Worm (Caenorhabditis elegans) whole organism, late embryonic: ENCODE results near the gene plep-1.

Experiments
- C38D4.7 ChIP-seq: fragments of 200-800 bp; sonication (Bioruptor generic); optimal IDR thresholded peaks from 2 replicates; lab custom pipeline; 2018; ENCODE audit warnings: mild to moderate bottlenecking, missing genetic modification characterization, moderate library complexity, missing compliant biosample characterization
- K02D7.2 ChIP-seq: sonication (generic microtip); optimal IDR thresholded peaks from 2 replicates; lab custom pipeline; 2017; ENCODE audit warnings: mild to moderate bottlenecking, missing genetic modification characterization, missing compliant biosample characterization
- K09A11.1 ChIP-seq: sonication (generic microtip); optimal IDR thresholded peaks from 2 replicates; lab custom pipeline; 2017; ENCODE audit warnings: antibody characterized with exemption, mild to moderate bottlenecking, missing genetic modification characterization, missing compliant biosample characterization; ENCODE audit not compliant: insufficient read depth
- Y22D7AL.16 ChIP-seq: sonication (generic microtip); optimal IDR thresholded peaks from 2 replicates; lab custom pipeline; 2016; ENCODE audit warnings: missing genetic modification characterization, missing compliant biosample characterization
- ama-1 ChIP-seq: fragments of 150-350 bp; optimal IDR thresholded peaks from 2 replicates; lab custom pipeline; 2014
- ceh-19 ChIP-seq: fragments of 200-800 bp; sonication (Bioruptor generic); optimal IDR thresholded peaks from 2 replicates; lab custom pipeline; 2018; ENCODE audit warnings: mild to moderate bottlenecking, missing genetic modification characterization, missing compliant biosample characterization
- ceh-2 ChIP-seq: sonication (generic microtip); optimal IDR thresholded peaks from 2 replicates; lab custom pipeline; 2016; ENCODE audit warnings: missing genotype, missing genetic modification characterization, missing compliant biosample characterization
- ceh-24 ChIP-seq: sonication (generic microtip); optimal IDR thresholded peaks from 2 replicates; lab custom pipeline; 2016; ENCODE audit warnings: mild to moderate bottlenecking, missing genetic modification characterization, missing compliant biosample characterization
- ceh-30 ChIP-seq: fragments of 150-350 bp; optimal IDR thresholded peaks from 2 replicates; lab custom pipeline; 2014; ENCODE audit warnings: missing biosample characterization, missing genetic modification characterization
- ceh-31 ChIP-seq: sonication (generic microtip); optimal IDR thresholded peaks from 2 replicates; lab custom pipeline; 2016; ENCODE audit warnings: missing genetic modification characterization, missing compliant biosample characterization
- ceh-45 ChIP-seq: fragments of 200-800 bp; sonication (Bioruptor generic); IDR thresholded peaks from 2 replicates; pipeline ENCODE4 v1.3.6; 2022; ENCODE audit warnings: missing genetic modification reagents, missing genetic modification characterization, missing compliant biosample characterization
- ceh-48 ChIP-seq: sonication (generic microtip); optimal IDR thresholded peaks from 2 replicates; lab custom pipeline; 2016; ENCODE audit warnings: missing genetic modification characterization, inconsistent platforms, missing compliant biosample characterization
- ceh-6 ChIP-seq: fragments of 200-800 bp; sonication (Bioruptor generic); optimal IDR thresholded peaks from 2 replicates; lab custom pipeline; 2018; ENCODE audit warnings: mild to moderate bottlenecking, missing genetic modification characterization, missing compliant biosample characterization
- ceh-9 ChIP-seq: sonication (generic microtip); optimal IDR thresholded peaks from 2 replicates; lab custom pipeline; 2016; ENCODE audit warnings: mild to moderate bottlenecking, missing genetic modification characterization, inconsistent platforms, missing compliant biosample characterization
- che-1 ChIP-seq: sonication (generic microtip); optimal IDR thresholded peaks from 2 replicates; lab custom pipeline; 2016; ENCODE audit warnings: mild to moderate bottlenecking, missing genetic modification characterization, missing compliant biosample characterization
- dmd-4 ChIP-seq: sonication (generic microtip); optimal IDR thresholded peaks from 2 replicates; lab custom pipeline; 2016; ENCODE audit warnings: borderline replicate concordance, missing genetic modification characterization, missing compliant biosample characterization
- dve-1 ChIP-seq: sonication (generic microtip); optimal IDR thresholded peaks from 2 replicates; lab custom pipeline; 2017; ENCODE audit warnings: antibody characterized with exemption, mild to moderate bottlenecking, missing genetic modification characterization, missing compliant biosample characterization
- elt-2 ChIP-seq: sonication (generic microtip); optimal IDR thresholded peaks from 2 replicates; lab custom pipeline; 2016; ENCODE audit warnings: missing genetic modification reagents, missing genetic modification characterization, missing compliant biosample characterization
- ets-4 ChIP-seq: sonication (generic microtip); optimal IDR thresholded peaks from 2 replicates; lab custom pipeline; 2016; ENCODE audit warnings: missing genetic modification characterization, missing compliant biosample characterization
- eyg-1 ChIP-seq: sonication (generic microtip); optimal IDR thresholded peaks from 2 replicates; lab custom pipeline; 2016; ENCODE audit warnings: missing genotype, missing genetic modification characterization, missing compliant biosample characterization
- fax-1 ChIP-seq: sonication (generic microtip); optimal IDR thresholded peaks from 2 replicates; lab custom pipeline; 2016; ENCODE audit warnings: missing genotype, missing genetic modification characterization, missing compliant biosample characterization
- gmeb-2 ChIP-seq: sonication (generic microtip); optimal IDR thresholded peaks from 2 replicates; lab custom pipeline; 2016; ENCODE audit warnings: missing genetic modification characterization, inconsistent platforms, missing compliant biosample characterization
- hlh-15 ChIP-seq: sonication (generic microtip); optimal IDR thresholded peaks from 2 replicates; lab custom pipeline; 2016; ENCODE audit warnings: missing genetic modification characterization, missing compliant biosample characterization
- hlh-30 ChIP-seq: sonication (generic microtip); optimal IDR thresholded peaks from 2 replicates; lab custom pipeline; 2017; ENCODE audit warnings: antibody characterized with exemption, missing genetic modification characterization, missing compliant biosample characterization; ENCODE audit not compliant: insufficient read depth
- hlh-6 ChIP-seq: sonication (generic microtip); optimal IDR thresholded peaks from 2 replicates; lab custom pipeline; 2016; ENCODE audit warnings: missing genotype, missing genetic modification characterization, missing compliant biosample characterization
- lim-6 ChIP-seq: sonication (generic microtip); optimal IDR thresholded peaks from 2 replicates; lab custom pipeline; 2016; ENCODE audit warnings: missing genetic modification characterization, missing compliant biosample characterization
- lin-11 ChIP-seq: fragments of 200-800 bp; sonication (Bioruptor generic); optimal IDR thresholded peaks from 2 replicates; lab custom pipeline; 2018; ENCODE audit warnings: mild to moderate bottlenecking, missing genetic modification characterization, missing compliant biosample characterization
- madf-2 ChIP-seq: sonication (generic microtip); optimal IDR thresholded peaks from 2 replicates; lab custom pipeline; 2017; ENCODE audit warnings: missing genetic modification characterization, missing compliant biosample characterization
- mec-3 ChIP-seq: sonication (generic microtip); optimal IDR thresholded peaks from 2 replicates; lab custom pipeline; 2016; ENCODE audit warnings: borderline replicate concordance, missing genetic modification characterization, missing compliant biosample characterization
- nfya-1 ChIP-seq: sonication (generic microtip); optimal IDR thresholded peaks from 2 replicates; lab custom pipeline; 2017; ENCODE audit warnings: missing genetic modification characterization, mild to moderate bottlenecking, missing compliant biosample characterization, antibody characterized with exemption, moderate library complexity
- pha-2 ChIP-seq: sonication (generic microtip); optimal IDR thresholded peaks from 2 replicates; lab custom pipeline; 2017; ENCODE audit warnings: mild to moderate bottlenecking, missing genetic modification characterization, missing compliant biosample characterization
- rnt-1 ChIP-seq: sonication (generic microtip); optimal IDR thresholded peaks from 2 replicates; lab custom pipeline; 2016; ENCODE audit warnings: missing genetic modification characterization, missing compliant biosample characterization
- sox-2 ChIP-seq: fragments of 200-800 bp; sonication (Bioruptor generic); IDR thresholded peaks from 2 replicates; pipeline ENCODE4 v1.3.6; 2022; ENCODE audit warnings: missing genetic modification reagents, missing genetic modification characterization, missing compliant biosample characterization
- sox-4 ChIP-seq: sonication (generic microtip); optimal IDR thresholded peaks from 2 replicates; lab custom pipeline; 2017; ENCODE audit warnings: mild to moderate bottlenecking, missing genetic modification characterization, inconsistent platforms, missing compliant biosample characterization
- syd-9 ChIP-seq: sonication (generic microtip); optimal IDR thresholded peaks from 2 replicates; lab custom pipeline; 2016; ENCODE audit warnings: mild to moderate bottlenecking, missing genetic modification characterization, moderate library complexity, missing compliant biosample characterization
- ttx-3 ChIP-seq: sonication (generic microtip); optimal IDR thresholded peaks from 2 replicates; lab custom pipeline; 2016; ENCODE audit warnings: missing genetic modification reagents, missing genetic modification characterization, missing compliant biosample characterization
- unc-42 ChIP-seq: sonication (generic microtip); optimal IDR thresholded peaks from 2 replicates; lab custom pipeline; 2016; ENCODE audit warnings: missing genotype, missing genetic modification characterization, missing compliant biosample characterization
- unc-55 ChIP-seq: sonication (generic microtip); optimal IDR thresholded peaks from 2 replicates; lab custom pipeline; 2017; ENCODE audit warnings: missing biosample characterization, missing genetic modification reagents, missing genetic modification characterization
- zip-5 ChIP-seq: sonication (generic microtip); optimal IDR thresholded peaks from 2 replicates; lab custom pipeline; 2016; ENCODE audit warnings: missing genetic modification characterization, missing compliant biosample characterization
- ztf-16 ChIP-seq: sonication (generic microtip); optimal IDR thresholded peaks from 2 replicates; lab custom pipeline; 2017; ENCODE audit warnings: missing genetic modification characterization, missing compliant biosample characterization

The plep-1 gene

ce11 chrII:4299227-4299703 is 12.8 kb downstream of the plep-1 start, which contains the start of gene sco-1 (continued):
- TF ChIP-seq sox-2 (GFP tag; lab: Robert Waterston, UW) (no peak), ceh-45 (GFP tag; lab: Robert Waterston, UW) (0 out of 2 replicates have a peak, but pooled peaks have one; percentile 36), Y22D7AL.16 (tag; lab: Kevin White, UChicago) (no peak), unc-42 (tag; lab: Kevin White, UChicago) (peak; percentile 71), lim-6 (peak; percentile 63), ceh-30 (tag; lab: Kevin White, UChicago) (no peak), che-1 (peak; percentile 8), gmeb-2 (no peak), ceh-24 (tag; lab: Kevin White, UChicago) (no peak), ets-4 (tag; lab: Kevin White, UChicago) (peak; percentile 92), pha-2 (tag; lab: Kevin White, UChicago) (no peak), dve-1 (tag; lab: Kevin White, UChicago) (peak; percentile 76), hlh-6 (tag; lab: Kevin White, UChicago) (no peak), lin-11 (tag; lab: Kevin White, UChicago) (no peak), ceh-19 (GFP tag; lab: Kevin White, UChicago) (no peak), ttx-3 (no peak), K09A11.1 (peak; percentile 13), unc-55 (GFP tag; lab: Kevin White, UChicago) (peak; percentile 63), zip-5 (peak; percentile 44), K02D7.2 (no peak), mec-3 (tag; lab: Kevin White, UChicago) (peak; percentile 48), ceh-6 (no peak), ceh-48 (tag; lab: Kevin White, UChicago) (peak; percentile 11), ama-1 (no peak), sox-4 (tag; lab: Kevin White, UChicago) (no peak), rnt-1 (tag; lab: Kevin White, UChicago) (peak; percentile 83), ceh-31 (tag; lab: Kevin White, UChicago) (peak; percentile 95), nfya-1 (peak; percentile 83), ceh-2 (tag; lab: Kevin White, UChicago) (peak; percentile 83)

- TF ChIP-seq ceh-48 (tag; lab: Kevin White, UChicago) (no peak), ceh-6 (no peak), ztf-16 (tag; lab: Kevin White, UChicago) (no peak), sox-2 (GFP tag; lab: Robert Waterston, UW) (no peak), mec-3 (tag; lab: Kevin White, UChicago) (no peak)
- TF ChIP-seq, all 69 proteins: peak for 0
These were observed 14.8 kb downstream of the plep-1 start for ce11 chrII:4297259-4297658.

ce11 chrII:4294801-4295200 is 17.2 kb downstream of the plep-1 start, which contains the start of gene rml-4:
Gene rml-4 (plus strand): TSS chrII:4295101.
- TF ChIP-seq mec-3 (tag; lab: Kevin White, UChicago) (no peak), ceh-9 (tag; lab: Kevin White, UChicago) (no peak), ceh-48 (tag; lab: Kevin White, UChicago) (no peak), rnt-1 (tag; lab: Kevin White, UChicago) (no peak), ceh-45 (GFP tag; lab: Robert Waterston, UW) (no peak), hlh-15 (tag; lab: Kevin White, UChicago) (no peak), lim-6 (no peak), ttx-3 (no peak), hlh-6 (tag; lab: Kevin White, UChicago) (no peak), C38D4.7 (GFP tag; lab: Kevin White, UChicago) (no peak), hlh-30 (tag; lab: Kevin White, UChicago) (no peak), madf-2 (tag; lab: Kevin White, UChicago) (no peak), ztf-16 (tag; lab: Kevin White, UChicago) (no peak), eyg-1 (no peak), Y22D7AL.16 (tag; lab: Kevin White, UChicago) (no peak), syd-9 (tag; lab: Kevin White, UChicago) (no peak), ama-1 (no peak), elt-2 (tag; lab: Kevin White, UChicago) (no peak), dmd-4 (tag; lab: Kevin White, UChicago) (no peak), fax-1 (tag; lab: Kevin White, UChicago) (no peak)
